Fruit fly (Drosophila melanogaster) whole organism, embryonic: ENCODE data around the gene rb.

Experiments used
- Adf1 ChIP-seq: fragments of 200-800 bp; sonication (Bioruptor generic); IDR thresholded peaks from 2 replicates; pipeline ENCODE4 v1.3.6; 2022; ENCODE audit warnings: missing biosample characterization, missing genetic modification characterization
- CG11398 ChIP-seq: fragments of 200-800 bp; sonication (Bioruptor generic); optimal IDR thresholded peaks from 2 replicates; lab custom pipeline; 2016; ENCODE audit warnings: missing biosample characterization, missing genetic modification characterization
- CG12219 ChIP-seq: fragments of 200-800 bp; sonication (Bioruptor generic); optimal IDR thresholded peaks from 3 replicates; lab custom pipeline; 2018; ENCODE audit warnings: missing biosample characterization, mild to moderate bottlenecking, missing genetic modification characterization
- CG12236 ChIP-seq: fragments of 200-800 bp; sonication (Bioruptor generic); optimal IDR thresholded peaks from 2 replicates; lab custom pipeline; 2016; ENCODE audit warnings: missing biosample characterization, missing genetic modification characterization
- CG12659 ChIP-seq: fragments of 200-800 bp; sonication (Bioruptor generic); optimal IDR thresholded peaks from 3 replicates; lab custom pipeline; 2017; ENCODE audit warnings: mild to moderate bottlenecking, missing biosample characterization, missing genetic modification reagents, missing genetic modification characterization
- CG12744 ChIP-seq: fragments of 200-800 bp; sonication (Bioruptor generic); optimal IDR thresholded peaks from 2 replicates; lab custom pipeline; 2016; ENCODE audit warnings: missing biosample characterization, missing genetic modification characterization
- CG12942 ChIP-seq: fragments of 200-800 bp; sonication (Bioruptor generic); optimal IDR thresholded peaks from 3 replicates; lab custom pipeline; 2016; ENCODE audit warnings: missing biosample characterization, missing genetic modification characterization
- CG1529 ChIP-seq: fragments of 200-800 bp; sonication (Bioruptor generic); optimal IDR thresholded peaks from 3 replicates; lab custom pipeline; 2018; ENCODE audit warnings: missing biosample characterization, missing genetic modification characterization
- CG17328 ChIP-seq: fragments of 200-800 bp; sonication (Bioruptor generic); IDR thresholded peaks from 2 replicates; pipeline ENCODE4 v1.3.6; 2022; ENCODE audit warnings: missing biosample characterization, missing genetic modification characterization
- CG30403 ChIP-seq: fragments of 200-800 bp; sonication (Bioruptor generic); optimal IDR thresholded peaks from 3 replicates; lab custom pipeline; 2016; ENCODE audit warnings: missing biosample characterization, missing genetic modification characterization
- CG31365 ChIP-seq: fragments of 200-800 bp; sonication (Bioruptor generic); optimal IDR thresholded peaks from 2 replicates; lab custom pipeline; 2018; ENCODE audit warnings: missing biosample characterization, mild to moderate bottlenecking, missing genetic modification characterization
- CG3407 ChIP-seq: fragments of 200-800 bp; sonication (Bioruptor generic); optimal IDR thresholded peaks from 2 replicates; lab custom pipeline; 2018; ENCODE audit warnings: missing biosample characterization, mild to moderate bottlenecking, missing genetic modification characterization
- CG34376 ChIP-seq: fragments of 200-800 bp; sonication (Bioruptor generic); optimal IDR thresholded peaks from 2 replicates; lab custom pipeline; 2018; ENCODE audit warnings: missing biosample characterization, mild to moderate bottlenecking, missing genetic modification characterization
- CG3995 ChIP-seq: fragments of 200-800 bp; sonication (Bioruptor generic); optimal IDR thresholded peaks from 3 replicates; lab custom pipeline; 2016; ENCODE audit warnings: missing biosample characterization, missing genetic modification characterization
- CG5245 ChIP-seq: fragments of 200-800 bp; sonication (Bioruptor generic); optimal IDR thresholded peaks from 3 replicates; lab custom pipeline; 2016; ENCODE audit warnings: missing biosample characterization, missing genetic modification characterization
- CG6689 ChIP-seq: fragments of 200-800 bp; sonication (Bioruptor generic); IDR thresholded peaks from 2 replicates; pipeline ENCODE4 v1.3.6; 2022; ENCODE audit warnings: missing biosample characterization, missing genetic modification characterization
- CG6854 ChIP-seq: fragments of 200-800 bp; sonication (Bioruptor generic); optimal IDR thresholded peaks from 3 replicates; lab custom pipeline; 2017; ENCODE audit warnings: missing biosample characterization, mild to moderate bottlenecking, missing genetic modification characterization
- CG7357 ChIP-seq: fragments of 200-800 bp; sonication (Bioruptor generic); IDR thresholded peaks from 3 replicates; pipeline ENCODE4 v1.3.6; 2022; ENCODE audit warnings: missing biosample characterization, missing genetic modification characterization
- CG8765 ChIP-seq: fragments of 200-800 bp; sonication (Bioruptor generic); IDR thresholded peaks from 2 replicates; pipeline ENCODE4 v1.3.6; 2022; ENCODE audit warnings: missing biosample characterization, missing genetic modification characterization
- Camta ChIP-seq: fragments of 200-800 bp; sonication (Bioruptor generic); optimal IDR thresholded peaks from 2 replicates; lab custom pipeline; 2016; ENCODE audit warnings: missing biosample characterization, missing genetic modification characterization
- CkIIα-i1 ChIP-seq: fragments of 200-800 bp; sonication (Bioruptor generic); IDR thresholded peaks from 2 replicates; pipeline ENCODE4 v1.3.6; 2022; ENCODE audit warnings: missing biosample characterization, missing genetic modification characterization
- Drgx ChIP-seq: fragments of 200-800 bp; sonication (Bioruptor generic); IDR thresholded peaks from 2 replicates; pipeline ENCODE4 v1.3.6; 2022; ENCODE audit warnings: missing biosample characterization, missing genetic modification characterization
- Elba2 ChIP-seq: fragments of 200-800 bp; sonication (Bioruptor generic); optimal IDR thresholded peaks from 3 replicates; lab custom pipeline; 2016; ENCODE audit warnings: missing biosample characterization, missing genetic modification characterization
- Gsc ChIP-seq: fragments of 200-800 bp; sonication (Bioruptor generic); IDR thresholded peaks from 2 replicates; pipeline ENCODE4 v1.3.6; 2022; ENCODE audit warnings: missing biosample characterization, missing genetic modification characterization
- HHEX ChIP-seq: fragments of 200-800 bp; sonication (Bioruptor generic); optimal IDR thresholded peaks from 3 replicates; lab custom pipeline; 2017; ENCODE audit warnings: missing biosample characterization, mild to moderate bottlenecking, missing genetic modification characterization, missing genetic modification reagents
- Kr ChIP-seq: fragments of 200-800 bp; sonication (Bioruptor generic); optimal IDR thresholded peaks from 2 replicates; lab custom pipeline; 2017; ENCODE audit warnings: missing biosample characterization, mild to moderate bottlenecking, missing genetic modification characterization
- Nf-YB ChIP-seq: fragments of 200-800 bp; sonication (Bioruptor generic); optimal IDR thresholded peaks from 3 replicates; lab custom pipeline; 2019; ENCODE audit warnings: missing biosample characterization, mild to moderate bottlenecking, missing genetic modification characterization, moderate library complexity
- Oaz ChIP-seq: fragments of 200-800 bp; sonication (Bioruptor generic); IDR thresholded peaks from 2 replicates; pipeline ENCODE4 v1.3.6; 2022; ENCODE audit warnings: missing biosample characterization, missing genetic modification characterization
- Ravus ChIP-seq: fragments of 200-800 bp; sonication (Bioruptor generic); IDR thresholded peaks from 2 replicates; pipeline ENCODE4 v1.3.6; 2022; ENCODE audit warnings: missing biosample characterization, missing genetic modification characterization
- cato ChIP-seq: fragments of 200-800 bp; sonication (Bioruptor generic); optimal IDR thresholded peaks from 2 replicates; lab custom pipeline; 2016; ENCODE audit warnings: missing biosample characterization, missing genetic modification characterization, borderline replicate concordance
- chn ChIP-seq: fragments of 200-800 bp; sonication (Bioruptor generic); optimal IDR thresholded peaks from 2 replicates; lab custom pipeline; 2016; ENCODE audit warnings: missing biosample characterization, missing genetic modification characterization
- danr ChIP-seq: fragments of 200-800 bp; sonication (Bioruptor generic); IDR thresholded peaks from 2 replicates; pipeline ENCODE4 v1.3.6; 2022; ENCODE audit warnings: missing biosample characterization, missing genetic modification characterization
- ems ChIP-seq: fragments of 200-800 bp; sonication (Bioruptor generic); optimal IDR thresholded peaks from 3 replicates; lab custom pipeline; 2016; ENCODE audit warnings: missing biosample characterization, missing genetic modification characterization
- gsb ChIP-seq: fragments of 200-800 bp; sonication (Bioruptor generic); IDR thresholded peaks from 2 replicates; pipeline ENCODE4 v1.3.6; 2022; ENCODE audit warnings: missing biosample characterization, missing genetic modification characterization
- hth ChIP-seq: fragments of >200 bp; optimal IDR thresholded peaks from 2 replicates; lab custom pipeline; 2017; ENCODE audit warnings: inconsistent platforms
- lola ChIP-seq, 3 experiments: fragments of >200 bp in 2 of 3; fragments of 200-800 bp in 1 of 3; sonication (Bioruptor generic) in 1 of 3; optimal IDR thresholded peaks; 2 replicates each; lab custom pipeline; 2017 to 2019; ENCODE audit warnings: missing biosample characterization in 3 of 3, missing genetic modification characterization in 3 of 3, mild to moderate bottlenecking in 1 of 3, moderate library complexity in 1 of 3
- nerfin-2 ChIP-seq: fragments of 200-800 bp; sonication (Bioruptor generic); IDR thresholded peaks from 2 replicates; pipeline ENCODE4 v1.3.6; 2022; ENCODE audit warnings: missing biosample characterization, missing genetic modification characterization; ENCODE audit not compliant: partially characterized antibody
- nom ChIP-seq: fragments of 200-800 bp; sonication (Bioruptor generic); optimal IDR thresholded peaks from 2 replicates; lab custom pipeline; 2017; ENCODE audit warnings: missing biosample characterization, missing genetic modification characterization, mild to moderate bottlenecking, moderate library complexity, missing genetic modification reagents
- oc ChIP-seq: fragments of 200-800 bp; sonication (Bioruptor generic); optimal IDR thresholded peaks from 2 replicates; lab custom pipeline; 2018; ENCODE audit warnings: missing biosample characterization, mild to moderate bottlenecking, missing genetic modification characterization, moderate library complexity
- peb ChIP-seq: fragments of 200-800 bp; sonication (Bioruptor generic); IDR thresholded peaks from 2 replicates; pipeline ENCODE4 v1.3.6; 2022; ENCODE audit warnings: missing biosample characterization, missing genetic modification characterization
- phol ChIP-seq: fragments of 200-800 bp; sonication (Bioruptor generic); optimal IDR thresholded peaks from 3 replicates; lab custom pipeline; 2018; ENCODE audit warnings: missing biosample characterization, mild to moderate bottlenecking, missing genetic modification characterization, moderate library complexity
- pum ChIP-seq: fragments of 200-800 bp; sonication (Bioruptor generic); optimal IDR thresholded peaks from 2 replicates; lab custom pipeline; 2016; ENCODE audit warnings: missing biosample characterization, missing genetic modification characterization
- ranshi ChIP-seq: fragments of 200-800 bp; sonication (Bioruptor generic); IDR thresholded peaks from 2 replicates; pipeline ENCODE4 v1.3.6; 2022; ENCODE audit warnings: missing biosample characterization, missing genetic modification characterization
- sim ChIP-seq: fragments of 200-800 bp; sonication (Bioruptor generic); IDR thresholded peaks from 2 replicates; pipeline ENCODE4 v1.3.6; 2022; ENCODE audit warnings: missing biosample characterization, missing genetic modification characterization
- slou ChIP-seq: fragments of 200-800 bp; sonication (Bioruptor generic); optimal IDR thresholded peaks from 3 replicates; lab custom pipeline; 2016; ENCODE audit warnings: missing biosample characterization, missing genetic modification characterization
- slp2 ChIP-seq: fragments of 200-800 bp; sonication (Bioruptor generic); optimal IDR thresholded peaks from 2 replicates; lab custom pipeline; 2016; ENCODE audit warnings: missing biosample characterization, missing genetic modification characterization
- stwl ChIP-seq: fragments of 200-800 bp; sonication (Bioruptor generic); optimal IDR thresholded peaks from 3 replicates; lab custom pipeline; 2018; ENCODE audit warnings: missing biosample characterization, mild to moderate bottlenecking, missing genetic modification characterization, moderate library complexity
- tap ChIP-seq: fragments of 200-800 bp; optimal IDR thresholded peaks from 3 replicates; lab custom pipeline; 2019; ENCODE audit warnings: missing biosample characterization, mild to moderate bottlenecking, missing genetic modification characterization, moderate library complexity
- trh ChIP-seq: fragments of 200-800 bp; sonication (Bioruptor generic); optimal IDR thresholded peaks from 2 replicates; lab custom pipeline; 2016; ENCODE audit warnings: missing biosample characterization, missing genetic modification characterization
- vnd ChIP-seq: fragments of 200-800 bp; sonication (Bioruptor generic); IDR thresholded peaks from 3 replicates; pipeline ENCODE4 v1.3.6; 2022; ENCODE audit warnings: missing biosample characterization, missing genetic modification characterization; ENCODE audit not compliant: partially characterized antibody
- zen2 ChIP-seq: fragments of 200-800 bp; sonication (Bioruptor generic); IDR thresholded peaks from 3 replicates; pipeline ENCODE4 v1.3.6; 2022; ENCODE audit warnings: missing biosample characterization, missing genetic modification characterization; ENCODE audit not compliant: partially characterized antibody
- zf30C ChIP-seq: fragments of 200-800 bp; sonication (Bioruptor generic); optimal IDR thresholded peaks from 3 replicates; lab custom pipeline; 2018; ENCODE audit warnings: missing biosample characterization, mild to moderate bottlenecking, missing genetic modification characterization

rb gene

dm6 chrX:4581769-4582168 lies 41.3 kb upstream of the rb start (continued):
- TF ChIP-seq CG6689 (GFP tag; lab: Robert Waterston, UW) (peak; percentile 49), CG3995 (GFP tag; lab: Kevin White, UChicago) (no peak), Adf1 (GFP tag; lab: Robert Waterston, UW) (no peak), zen2 (GFP tag; lab: Robert Waterston, UW) (no peak), Drgx (GFP tag; lab: Robert Waterston, UW) (no peak), danr (GFP tag; lab: Robert Waterston, UW) (0 out of 2 replicates have a peak, but pooled peaks have one; percentile 24), pum (GFP tag; lab: Kevin White, UChicago) (peak; percentile 32), CG12219 (GFP tag; lab: Kevin White, UChicago) (no peak), CG1529 (peak; percentile 36), HHEX (GFP tag; lab: Kevin White, UChicago) (no peak), peb (0 out of 2 replicates have a peak, but pooled peaks have one; percentile 13), Kr (GFP tag; lab: Kevin White, UChicago) (no peak), ems (no peak), CG12942 (no peak), CG12659 (GFP tag; lab: Kevin White, UChicago) (no peak), CkIIα-i1 (GFP tag; lab: Robert Waterston, UW) (no peak), zf30C (no peak), CG8765 (no peak), CG6854 (GFP tag; lab: Kevin White, UChicago) (no peak), Oaz (GFP tag; lab: Robert Waterston, UW) (no peak), CG7357 (no peak), CG5245 (no peak), slp2 (GFP tag; lab: Kevin White, UChicago) (peak; percentile 27), nom (GFP tag; lab: Kevin White, UChicago) (no peak), Elba2 (GFP tag; lab: Kevin White, UChicago) (no peak), slou (no peak), CG30403 (GFP tag; lab: Kevin White, UChicago) (peak; percentile 38), vnd (no peak), CG31365 (tag; lab: Kevin White, UChicago) (no peak), tap (tag; lab: Kevin White, UChicago) (no peak), CG12236 (GFP tag; lab: Kevin White, UChicago) (no peak), Camta (GFP tag; lab: Kevin White, UChicago) (peak; percentile 9), CG11398 (GFP tag; lab: Kevin White, UChicago) (no peak), CG34376 (GFP tag; lab: Kevin White, UChicago) (no peak), gsb (GFP tag; lab: Robert Waterston, UW) (no peak), phol (tag; lab: Kevin White, UChicago) (peak; percentile 59), hth (lab: Kevin White, UChicago) (no peak), lola (GFP tag; optimal IDR thresholded peaks at IDR 0.05; lab: Kevin White, UChicago) (peak in 1 of 3 experiments; percentile 76), trh (GFP tag; lab: Kevin White, UChicago) (no peak), cato (GFP tag; lab: Kevin White, UChicago) (peak; percentile 12), oc (no peak), chn (GFP tag; lab: Kevin White, UChicago) (no peak), CG3407 (peak; percentile 9), ranshi (peak; percentile 34; the same call in 1 of the 2 replicates), nerfin-2 (GFP tag; lab: Robert Waterston, UW) (no peak), Nf-YB (GFP tag; lab: Kevin White, UChicago) (peak; percentile 52), Ravus (no peak), sim (0 out of 2 replicates have a peak, but pooled peaks have one; percentile 17), Gsc (GFP tag; lab: Robert Waterston, UW) (no peak), CG12744 (GFP tag; lab: Kevin White, UChicago) (no peak), CG17328 (GFP tag; lab: Robert Waterston, UW) (peak; percentile 41), stwl (tag; lab: Kevin White, UChicago) (no peak)
